Fruit fly (Drosophila melanogaster) whole organism, adult: ENCODE data around the gene lectin-30A.
A peak's percentile ranks its signal among the peaks of the same experiment; 100 is the strongest.

ENCODE experiments used
- CG11617 ChIP-seq: fragments of 200-800 bp; sonication (Bioruptor generic); optimal IDR thresholded peaks from 2 replicates; lab custom pipeline; 2017; ENCODE audit warnings: mild to moderate bottlenecking, missing biosample characterization, missing genetic modification reagents, missing genetic modification characterization
- CG12768 ChIP-seq: fragments of 200-800 bp; sonication (Bioruptor generic); optimal IDR thresholded peaks from 2 replicates; lab custom pipeline; 2017; ENCODE audit warnings: missing biosample characterization, missing genetic modification characterization, mild to moderate bottlenecking, moderate library complexity, missing genetic modification reagents
- CG14711 ChIP-seq: fragments of 200-800 bp; sonication (Bioruptor generic); optimal IDR thresholded peaks from 2 replicates; lab custom pipeline; 2018; ENCODE audit warnings: missing biosample characterization, mild to moderate bottlenecking, missing genetic modification characterization, moderate library complexity
- CG1620 ChIP-seq: fragments of 200-800 bp; sonication (Bioruptor generic); optimal IDR thresholded peaks from 2 replicates; lab custom pipeline; 2016; ENCODE audit warnings: missing biosample characterization, missing genetic modification characterization
- CG33017 ChIP-seq: fragments of 200-800 bp; sonication (Bioruptor generic); optimal IDR thresholded peaks from 2 replicates; lab custom pipeline; 2018; ENCODE audit warnings: missing biosample characterization, mild to moderate bottlenecking, missing genetic modification characterization, moderate library complexity
- CG5204 ChIP-seq: fragments of 200-800 bp; sonication (Bioruptor generic); optimal IDR thresholded peaks from 2 replicates; lab custom pipeline; 2016; ENCODE audit warnings: missing biosample characterization, missing genetic modification characterization
- CG7045 ChIP-seq: fragments of 200-800 bp; sonication (Bioruptor generic); optimal IDR thresholded peaks from 2 replicates; lab custom pipeline; 2017; ENCODE audit warnings: missing biosample characterization, mild to moderate bottlenecking, missing genetic modification characterization
- CG7101 ChIP-seq: fragments of 200-800 bp; sonication (Bioruptor generic); optimal IDR thresholded peaks from 2 replicates; lab custom pipeline; 2018; ENCODE audit warnings: missing biosample characterization, mild to moderate bottlenecking, missing genetic modification characterization, moderate library complexity
- Clk ChIP-seq: fragments of 200-800 bp; sonication (Bioruptor generic); optimal IDR thresholded peaks from 2 replicates; lab custom pipeline; 2017; ENCODE audit warnings: missing biosample characterization, missing genetic modification characterization
- Crg-1 ChIP-seq: fragments of 200-800 bp; sonication (Bioruptor generic); optimal IDR thresholded peaks from 2 replicates; lab custom pipeline; 2016; ENCODE audit warnings: missing biosample characterization, missing genetic modification characterization
- Hr96 ChIP-seq: fragments of 200-800 bp; sonication (Bioruptor generic); optimal IDR thresholded peaks from 2 replicates; lab custom pipeline; 2016; ENCODE audit warnings: missing biosample characterization, missing genetic modification characterization
- Mnt ChIP-seq: fragments of 200-800 bp; sonication (Bioruptor generic); optimal IDR thresholded peaks from 2 replicates; lab custom pipeline; 2016; ENCODE audit warnings: missing biosample characterization, mild to moderate bottlenecking, missing genetic modification characterization
- bab1 ChIP-seq: fragments of 200-800 bp; sonication (Bioruptor generic); optimal IDR thresholded peaks from 3 replicates; lab custom pipeline; 2019; ENCODE audit warnings: missing biosample characterization, mild to moderate bottlenecking, missing genetic modification characterization, moderate library complexity
- cic ChIP-seq: fragments of 200-800 bp; sonication (Bioruptor generic); optimal IDR thresholded peaks from 2 replicates; lab custom pipeline; 2017; ENCODE audit warnings: missing biosample characterization, mild to moderate bottlenecking, missing genetic modification characterization, moderate library complexity
- cnc ChIP-seq, 2 experiments: fragments of >200 bp; optimal IDR thresholded peaks; 2 replicates each; lab custom pipeline; 2017
- kay ChIP-seq: fragments of 200-800 bp; sonication (Bioruptor generic); peaks from one replicate; lab custom pipeline; 2016; ENCODE audit warnings: missing biosample characterization, missing genetic modification characterization, borderline replicate concordance
- ovo ChIP-seq: fragments of 200-800 bp; sonication (Bioruptor generic); optimal IDR thresholded peaks from 2 replicates; lab custom pipeline; 2016; ENCODE audit warnings: missing biosample characterization, missing genetic modification characterization
- pad ChIP-seq: fragments of 200-800 bp; sonication (Bioruptor generic); optimal IDR thresholded peaks from 3 replicates; lab custom pipeline; 2017; ENCODE audit warnings: missing biosample characterization, missing genetic modification characterization, mild to moderate bottlenecking, moderate library complexity, missing genetic modification reagents
- tj ChIP-seq: fragments of 200-800 bp; sonication (Bioruptor generic); optimal IDR thresholded peaks from 3 replicates; lab custom pipeline; 2017; ENCODE audit warnings: missing biosample characterization, mild to moderate bottlenecking, missing genetic modification characterization, moderate library complexity
- toe ChIP-seq: fragments of 200-800 bp; sonication (Bioruptor generic); optimal IDR thresholded peaks from 2 replicates; lab custom pipeline; 2016; ENCODE audit warnings: missing biosample characterization, missing genetic modification characterization

Gene lectin-30A

DNA sequence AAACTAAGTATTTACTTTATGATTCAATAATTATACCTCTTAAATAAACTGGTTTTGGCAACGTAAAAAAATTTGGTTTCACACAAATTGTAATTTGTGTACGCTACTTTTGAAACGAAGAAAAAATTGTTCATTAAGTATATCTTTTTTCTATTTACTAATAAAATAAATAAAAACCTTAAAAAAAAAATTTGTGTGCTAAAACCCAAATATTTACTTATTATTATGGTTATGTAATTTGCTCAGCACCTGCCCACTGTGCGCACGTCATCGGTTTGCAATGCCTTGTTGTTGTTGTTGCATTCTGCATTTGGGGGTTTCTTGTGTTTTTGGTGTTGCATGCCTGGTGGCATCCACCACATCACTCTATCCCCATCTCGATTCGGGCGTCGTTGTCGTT is 47.5 kb downstream of the lectin-30A start:
- no peak for TF ChIP-seq CG12768 (GFP tag; lab: Kevin White, UChicago)
- TF ChIP-seq pad (GFP tag; lab: Kevin White, UChicago) = no peak
- no peak for TF ChIP-seq CG1620 (GFP tag; lab: Kevin White, UChicago)
- TF ChIP-seq cnc (optimal IDR thresholded peaks at IDR 0.05; lab: Kevin White, UChicago) = no peak

- TF ChIP-seq CG11617 = no peak
- TF ChIP-seq bab1 (GFP tag; lab: Kevin White, UChicago) = no peak
- no peak for TF ChIP-seq kay (GFP tag; lab: Kevin White, UChicago)
- no peak for TF ChIP-seq ovo (GFP tag; lab: Kevin White, UChicago)
- no peak for TF ChIP-seq CG14711 (tag; lab: Kevin White, UChicago)
- TF ChIP-seq pad (GFP tag; lab: Kevin White, UChicago) = no peak
- TF ChIP-seq CG7045 (GFP tag; lab: Kevin White, UChicago) = no peak
- TF ChIP-seq CG1620 (GFP tag; lab: Kevin White, UChicago) = no peak
- TF ChIP-seq Clk (GFP tag; lab: Kevin White, UChicago) = no peak
- no peak for TF ChIP-seq toe
- no peak for TF ChIP-seq CG5204 (GFP tag; lab: Kevin White, UChicago)
- no peak for TF ChIP-seq tj
- no peak for TF ChIP-seq CG7101
Measured at dm6 chr2L:9206401-9206800, 48.3 kb downstream of the lectin-30A start.

DNA sequence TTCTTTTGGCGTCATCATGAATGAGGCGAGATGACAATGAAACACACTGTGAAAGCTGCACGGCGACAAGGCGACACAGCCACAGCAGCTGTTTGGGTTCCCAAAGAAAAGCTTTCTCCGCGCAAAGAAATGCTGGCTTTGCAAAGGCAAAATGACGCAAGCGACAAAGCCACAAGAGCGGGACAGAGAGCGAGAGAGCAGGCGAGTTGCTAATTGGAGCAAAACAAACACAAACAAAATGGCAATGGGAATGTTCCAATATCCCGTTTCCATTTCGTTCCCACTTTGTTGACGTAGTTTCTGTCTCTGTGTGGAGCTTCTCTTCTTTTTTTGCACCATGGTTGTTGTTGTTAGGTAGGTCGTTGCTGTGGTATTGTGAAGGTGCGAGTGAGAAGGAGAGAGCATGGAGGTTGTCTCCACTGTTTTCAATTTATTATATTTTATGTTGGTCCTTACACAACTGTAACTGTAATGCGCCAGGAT is 49.5 kb downstream of the lectin-30A start:
- no peak for TF ChIP-seq cnc (optimal IDR thresholded peaks at IDR 0.05; lab: Kevin White, UChicago)
- TF ChIP-seq CG1620 (GFP tag; lab: Kevin White, UChicago) = no peak
- TF ChIP-seq CG7045 (GFP tag; lab: Kevin White, UChicago) = peak; percentile 72
- TF ChIP-seq toe = peak; percentile 86
- no peak for TF ChIP-seq CG5204 (GFP tag; lab: Kevin White, UChicago)
- peak; percentile 93 for TF ChIP-seq Clk (GFP tag; lab: Kevin White, UChicago)
- TF ChIP-seq tj = peak; percentile 82
- TF ChIP-seq kay (GFP tag; lab: Kevin White, UChicago) = peak; percentile 99
- TF ChIP-seq Hr96 (GFP tag; lab: Kevin White, UChicago) = peak; percentile 69
- peak; percentile 71 for TF ChIP-seq CG11617
- TF ChIP-seq Crg-1 (GFP tag; lab: Kevin White, UChicago) = peak; percentile 34
- TF ChIP-seq bab1 (GFP tag; lab: Kevin White, UChicago) = peak; percentile 98
- TF ChIP-seq CG12768 (GFP tag; lab: Kevin White, UChicago) = peak; percentile 83
- TF ChIP-seq CG14711 (tag; lab: Kevin White, UChicago) = peak; percentile 36
- TF ChIP-seq pad (GFP tag; lab: Kevin White, UChicago) = peak; percentile 22
- TF ChIP-seq CG7101 = peak; percentile 41
- peak; percentile 79 for TF ChIP-seq ovo (GFP tag; lab: Kevin White, UChicago)
- TF ChIP-seq Mnt (GFP tag; lab: Kevin White, UChicago) = peak; percentile 63
- peak; percentile 97 for TF ChIP-seq cic (GFP tag; lab: Kevin White, UChicago)
- peak; percentile 85 for TF ChIP-seq CG33017 (tag; lab: Kevin White, UChicago)
